Worm (Caenorhabditis elegans) whole organism, mixed stage, embryonic: ENCODE data around the gene C50B8.6.

Experiments
- ham-2 ChIP-seq: fragments of 200-800 bp; sonication (Bioruptor generic); optimal IDR thresholded peaks from 2 replicates; lab custom pipeline; 2018; ENCODE audit warnings: mild to moderate bottlenecking, missing genetic modification characterization, missing compliant biosample characterization
- lin-13 ChIP-seq: fragments of 150-350 bp; optimal IDR thresholded peaks from 2 replicates; lab custom pipeline; 2014; ENCODE audit warnings: missing biosample characterization, missing genetic modification characterization
- lsy-2 ChIP-seq: fragments of 150-350 bp; optimal IDR thresholded peaks from 2 replicates; lab custom pipeline; 2014; ENCODE audit warnings: missing biosample characterization, missing genetic modification characterization
- mep-1 ChIP-seq: fragments of 150-350 bp; optimal IDR thresholded peaks from 2 replicates; lab custom pipeline; 2017; ENCODE audit warnings: missing biosample characterization, missing genetic modification reagents, missing genetic modification characterization, inconsistent platforms
- nhr-12 ChIP-seq: fragments of 150-350 bp; optimal IDR thresholded peaks from 2 replicates; lab custom pipeline; 2014; ENCODE audit warnings: missing biosample characterization, missing genetic modification characterization
- nhr-237 ChIP-seq: fragments of 150-350 bp; optimal IDR thresholded peaks from 2 replicates; lab custom pipeline; 2014; ENCODE audit warnings: missing biosample characterization, missing genetic modification characterization
- nhr-76 ChIP-seq: sonication (generic microtip); optimal IDR thresholded peaks from 2 replicates; lab custom pipeline; 2017; ENCODE audit warnings: missing biosample characterization, missing genetic modification characterization
- pha-4 ChIP-seq: fragments of 150-350 bp; optimal IDR thresholded peaks from 2 replicates; lab custom pipeline; 2018; ENCODE audit warnings: missing biosample characterization, missing genetic modification reagents, missing genetic modification characterization
- snpc-4 ChIP-seq: fragments of 150-350 bp; optimal IDR thresholded peaks from 2 replicates; lab custom pipeline; 2014; ENCODE audit warnings: missing biosample characterization, missing genetic modification characterization
- sptf-1 ChIP-seq: sonication (generic microtip); optimal IDR thresholded peaks from 2 replicates; lab custom pipeline; 2017; ENCODE audit warnings: mild to moderate bottlenecking, missing genetic modification characterization, moderate library complexity, missing compliant biosample characterization
- unc-62 ChIP-seq: fragments of 150-350 bp; optimal IDR thresholded peaks from 2 replicates; lab custom pipeline; 2014; ENCODE audit warnings: missing biosample characterization, missing genetic modification reagents, missing genetic modification characterization
- ztf-11 ChIP-seq: fragments of 150-350 bp; optimal IDR thresholded peaks from 2 replicates; lab custom pipeline; 2014; ENCODE audit warnings: missing biosample characterization, missing genetic modification characterization

DNA sequence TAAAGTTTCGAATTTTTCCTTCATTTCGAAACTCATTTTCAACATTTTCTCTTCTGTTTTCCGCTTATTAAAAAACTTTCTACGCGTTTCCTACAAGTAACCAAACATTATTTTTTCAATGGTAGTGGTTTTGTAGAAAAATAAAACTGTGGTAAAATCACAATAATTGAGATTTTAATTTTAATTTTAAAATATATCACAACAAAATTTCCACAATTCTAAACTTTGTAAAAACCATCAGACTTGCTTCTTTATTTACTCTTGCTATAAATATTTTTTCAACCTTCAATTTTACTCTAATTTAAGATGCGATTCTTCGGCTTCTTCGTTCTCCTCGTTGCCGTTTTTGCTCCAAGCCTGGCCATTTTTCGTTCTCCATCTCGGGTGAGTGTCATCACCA, 9.1 kb downstream of the C50B8.6 start, which contains the start of gene F53F4.17:
- no peak for TF ChIP-seq unc-62 (GFP tag; lab: Kevin White, UChicago)
- no peak for TF ChIP-seq snpc-4 (tag; lab: Kevin White, UChicago)
- no peak for TF ChIP-seq ztf-11 (tag; lab: Kevin White, UChicago)
- TF ChIP-seq nhr-76 (tag; lab: Kevin White, UChicago) = no peak
- TF ChIP-seq nhr-237 (tag; lab: Kevin White, UChicago) = no peak
- TF ChIP-seq pha-4 (tag; lab: Kevin White, UChicago) = no peak
- no peak for TF ChIP-seq ham-2 (GFP tag; lab: Kevin White, UChicago)
- TF ChIP-seq lsy-2 (tag; lab: Kevin White, UChicago) = no peak
- no peak for TF ChIP-seq sptf-1 (tag; lab: Kevin White, UChicago)
- no peak for TF ChIP-seq mep-1
- no peak for TF ChIP-seq lin-13
- no peak for TF ChIP-seq nhr-12 (tag; lab: Kevin White, UChicago)
